Fruit fly (Drosophila melanogaster): ENCODE results near the gene CG14710.

CG14710 gene

dm6 chr3R:11613252-11614036, 6.4 kb upstream of the CG14710 start (continued):
- TF ChIP-seq CG11723 (GFP tag; optimal IDR thresholded peaks at IDR 0.05), result no peak
- no peak for TF ChIP-seq MBD-R2 (GFP tag; IDR thresholded peaks at IDR 0.05)
- peak; percentile 47 for TF ChIP-seq Dad (GFP tag; optimal IDR thresholded peaks at IDR 0.05)
- TF ChIP-seq CG13296 (GFP tag; optimal IDR thresholded peaks at IDR 0.05), result no peak
- TF ChIP-seq fu2 (GFP tag; optimal IDR thresholded peaks at IDR 0.05), result peak; percentile 26
- peak; percentile 48 for TF ChIP-seq Camta (GFP tag; optimal IDR thresholded peaks at IDR 0.05)
- TF ChIP-seq lbe (GFP tag; optimal IDR thresholded peaks at IDR 0.05), result no peak
- peak; percentile 35 for TF ChIP-seq Six4 (GFP tag; optimal IDR thresholded peaks at IDR 0.05)
- TF ChIP-seq insv (GFP tag; optimal IDR thresholded peaks at IDR 0.05), result peak in 1 of 2 experiments; percentile 64
- no peak for TF ChIP-seq ham (GFP tag; IDR thresholded peaks at IDR 0.05)
- TF ChIP-seq CG12219 (GFP tag; optimal IDR thresholded peaks at IDR 0.05), result no peak
- peak; percentile 24 for TF ChIP-seq pzg (GFP tag; optimal IDR thresholded peaks at IDR 0.05)
- no peak for TF ChIP-seq prd (optimal IDR thresholded peaks at IDR 0.05)
- TF ChIP-seq prd (GFP tag; IDR thresholded peaks at IDR 0.05), result peak; percentile 75
- no peak for TF ChIP-seq odd (GFP tag; optimal IDR thresholded peaks at IDR 0.05)
- peak; percentile 67 for TF ChIP-seq CG3847 (GFP tag; IDR thresholded peaks at IDR 0.05)
- no peak for TF ChIP-seq crc (GFP tag; optimal IDR thresholded peaks at IDR 0.05)
- no peak for TF ChIP-seq Oaz (GFP tag; IDR thresholded peaks at IDR 0.05)
- peak; percentile 42; the same call in 2 of the 3 replicates for TF ChIP-seq row (GFP tag; IDR thresholded peaks at IDR 0.05)
- peak; percentile 44 for TF ChIP-seq btn (GFP tag; optimal IDR thresholded peaks at IDR 0.05)
- TF ChIP-seq Meics (GFP tag; optimal IDR thresholded peaks at IDR 0.05), result peak; percentile 6
- TF ChIP-seq trem (tag; optimal IDR thresholded peaks at IDR 0.05), result peak; percentile 60
- no peak for TF ChIP-seq sima (GFP tag; optimal IDR thresholded peaks at IDR 0.05)
- peak; percentile 56 for TF ChIP-seq CG11085 (GFP tag; IDR thresholded peaks at IDR 0.05)
- TF ChIP-seq CG10654 (GFP tag; optimal IDR thresholded peaks at IDR 0.05), result peak; percentile 15
- TF ChIP-seq CG7271 (tag; optimal IDR thresholded peaks at IDR 0.05), result no peak
- peak; percentile 51 for TF ChIP-seq trh (GFP tag; optimal IDR thresholded peaks at IDR 0.05)
- peak; percentile 65 for TF ChIP-seq tgo (GFP tag; IDR thresholded peaks at IDR 0.05)
- TF ChIP-seq sens-2 (GFP tag; IDR thresholded peaks at IDR 0.05), result peak; percentile 21
- peak; percentile 19 for TF ChIP-seq kni (GFP tag; optimal IDR thresholded peaks at IDR 0.05)
- TF ChIP-seq da (GFP tag; optimal IDR thresholded peaks at IDR 0.05), result peak; percentile 24
- TF ChIP-seq repo (GFP tag; optimal IDR thresholded peaks at IDR 0.05), result peak; percentile 3
- TF ChIP-seq CG34422 (GFP tag; IDR thresholded peaks at IDR 0.05), result peak; percentile 85
- peak; percentile 75 for TF ChIP-seq HmgZ (tag; optimal IDR thresholded peaks at IDR 0.05)
- peak; percentile 44; the same call in 1 of the 2 replicates for TF ChIP-seq CG31441 (GFP tag; IDR thresholded peaks at IDR 0.05)
- no peak for TF ChIP-seq CG8924 (tag; optimal IDR thresholded peaks at IDR 0.05)
- no peak for TF ChIP-seq CG12299 (tag; optimal IDR thresholded peaks at IDR 0.05)
- TF ChIP-seq CG13624 (GFP tag; optimal IDR thresholded peaks at IDR 0.05), result peak; percentile 63
- no peak for TF ChIP-seq crp (GFP tag; optimal IDR thresholded peaks at IDR 0.05)
- peak; percentile 98 for TF ChIP-seq Ets65A (GFP tag)
- peak; percentile 32 for TF ChIP-seq twi (tag; optimal IDR thresholded peaks at IDR 0.05)
- peak; percentile 73 for TF ChIP-seq CG17361 (GFP tag; IDR thresholded peaks at IDR 0.05)
- TF ChIP-seq ttk (GFP tag; IDR thresholded peaks at IDR 0.05), result peak; percentile 34; the same call in 1 of the 2 replicates
- TF ChIP-seq Spps (tag; optimal IDR thresholded peaks at IDR 0.05), result peak; percentile 33
- no peak for TF ChIP-seq abd-A (tag; optimal IDR thresholded peaks at IDR 0.05)
- TF ChIP-seq salm (tag; optimal IDR thresholded peaks at IDR 0.05), result no peak
- peak; percentile 70; the same call in 2 of the 3 replicates for TF ChIP-seq zfh1 (GFP tag; IDR thresholded peaks at IDR 0.05)
- TF ChIP-seq mirr (GFP tag; optimal IDR thresholded peaks at IDR 0.05), result no peak
- no peak for TF ChIP-seq cwo (GFP tag; optimal IDR thresholded peaks at IDR 0.05)
- TF ChIP-seq sim (GFP tag; IDR thresholded peaks at IDR 0.05), result no peak
